Worm (Caenorhabditis elegans) whole organism, L4 larva: ENCODE results near the gene pgp-10.
A peak's percentile ranks its signal among the peaks of the same experiment; 100 is the strongest.

Source experiments
- ZK546.5 ChIP-seq, 2 experiments: sonication (generic microtip); optimal IDR thresholded peaks; 2 replicates each; lab custom pipeline; 2017; ENCODE audit warnings: missing biosample characterization in 2 of 2, missing genetic modification characterization in 2 of 2
- ctbp-1 ChIP-seq: fragments of 200-800 bp; sonication (Bioruptor generic); IDR thresholded peaks from 2 replicates; pipeline ENCODE4 v1.3.6; 2022; ENCODE audit warnings: missing genetic modification reagents, missing genetic modification characterization, missing compliant biosample characterization
- dmd-8 ChIP-seq: fragments of 200-800 bp; sonication (Bioruptor generic); IDR thresholded peaks from 2 replicates; pipeline ENCODE4 v1.3.6; 2022; ENCODE audit warnings: missing genetic modification characterization, missing compliant biosample characterization
- jun-1 ChIP-seq: fragments of 150-350 bp; optimal IDR thresholded peaks from 2 replicates; lab custom pipeline; 2014; ENCODE audit warnings: missing biosample characterization, missing genetic modification reagents, missing genetic modification characterization
- lsy-2 ChIP-seq, 2 experiments: fragments of 150-350 bp in 1 of 2; sonication (generic microtip) in 1 of 2; optimal IDR thresholded peaks; 2 replicates each; lab custom pipeline; 2014 to 2017; ENCODE audit warnings: missing biosample characterization in 2 of 2, missing genetic modification characterization in 2 of 2
- mdl-1 ChIP-seq, 2 experiments: fragments of 150-350 bp in 1 of 2; sonication (generic microtip) in 1 of 2; optimal IDR thresholded peaks; 2 replicates each; lab custom pipeline; 2014 to 2017; ENCODE audit warnings: missing biosample characterization in 2 of 2, missing genetic modification characterization in 2 of 2
- nhr-10 ChIP-seq: fragments of 150-350 bp; optimal IDR thresholded peaks from 2 replicates; lab custom pipeline; 2014; ENCODE audit warnings: missing biosample characterization, missing genetic modification characterization
- nhr-25 ChIP-seq: sonication (generic microtip); optimal IDR thresholded peaks from 2 replicates; lab custom pipeline; 2017; ENCODE audit warnings: missing genetic modification characterization, mild to moderate bottlenecking, missing compliant biosample characterization, antibody characterized with exemption, moderate library complexity, borderline replicate concordance; ENCODE audit not compliant: insufficient read depth
- nhr-6 ChIP-seq: fragments of 150-350 bp; optimal IDR thresholded peaks from 2 replicates; lab custom pipeline; 2014; ENCODE audit warnings: missing biosample characterization, missing genetic modification characterization
- pqm-1 ChIP-seq: sonication (generic microtip); optimal IDR thresholded peaks from 2 replicates; lab custom pipeline; 2017; ENCODE audit warnings: missing biosample characterization, missing genetic modification characterization
- unc-39 ChIP-seq: sonication (generic microtip); optimal IDR thresholded peaks from 2 replicates; lab custom pipeline; 2017; ENCODE audit warnings: missing biosample characterization, missing genetic modification characterization
- ztf-11 ChIP-seq: fragments of 150-350 bp; optimal IDR thresholded peaks from 2 replicates; lab custom pipeline; 2014; ENCODE audit warnings: missing biosample characterization, missing genetic modification characterization

DNA sequence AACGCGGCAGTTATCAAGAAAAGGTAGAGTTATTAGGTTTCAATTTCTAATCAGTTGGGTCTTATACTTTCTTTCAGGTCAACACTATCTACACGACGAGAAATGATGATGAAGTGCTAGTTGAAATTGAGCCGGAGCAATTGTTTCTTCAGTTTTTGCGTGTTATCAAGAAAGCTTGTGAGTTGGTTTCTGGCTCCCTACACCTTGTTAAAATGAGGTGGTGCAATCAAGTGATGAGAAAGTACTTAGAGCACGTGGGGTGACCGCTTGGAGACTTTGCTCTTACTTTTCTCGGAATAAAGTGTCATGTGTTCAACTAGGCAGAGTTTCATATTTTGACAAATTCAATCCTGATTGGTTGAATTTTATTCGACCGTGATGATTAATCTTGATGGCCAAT is 41.6 kb downstream of the pgp-10 start:
- TF ChIP-seq dmd-8 (GFP tag; lab: Robert Waterston, UW) (no peak), mdl-1 (tag; optimal IDR thresholded peaks at IDR 0.05; lab: Kevin White, UChicago) (no peak), unc-39 (tag; lab: Kevin White, UChicago) (no peak), ztf-11 (tag; lab: Kevin White, UChicago) (no peak), nhr-10 (tag; lab: Kevin White, UChicago) (peak; percentile 22), nhr-6 (tag; lab: Kevin White, UChicago) (no peak), pqm-1 (tag; lab: Kevin White, UChicago) (peak; percentile 89), ctbp-1 (GFP tag; lab: Robert Waterston, UW) (no peak), ZK546.5 (tag; optimal IDR thresholded peaks at IDR 0.05; lab: Kevin White, UChicago) (no peak), nhr-25 (no peak), lsy-2 (tag; optimal IDR thresholded peaks at IDR 0.05; lab: Kevin White, UChicago) (no peak), jun-1 (no peak)
